Worm (Caenorhabditis elegans) whole organism, L2 larva: ENCODE data around the gene F10A3.17.

Source experiments
- C34F6.9 ChIP-seq: fragments of 150-350 bp; optimal IDR thresholded peaks from 2 replicates; lab custom pipeline; 2014; ENCODE audit warnings: missing biosample characterization, missing genetic modification characterization
- R02D3.7 ChIP-seq: fragments of 150-350 bp; optimal IDR thresholded peaks from 2 replicates; lab custom pipeline; 2014; ENCODE audit warnings: missing biosample characterization, missing genetic modification characterization
- Y55F3AM.14 ChIP-seq: fragments of 200-800 bp; sonication (Bioruptor generic); optimal IDR thresholded peaks from 2 replicates; lab custom pipeline; 2018; ENCODE audit warnings: mild to moderate bottlenecking, missing genetic modification characterization, missing compliant biosample characterization
- ZK546.5 ChIP-seq: sonication (generic microtip); optimal IDR thresholded peaks from 2 replicates; lab custom pipeline; 2017; ENCODE audit warnings: missing biosample characterization, missing genetic modification characterization
- blmp-1 ChIP-seq: sonication (generic microtip); optimal IDR thresholded peaks from 2 replicates; lab custom pipeline; 2017; ENCODE audit warnings: missing genetic modification characterization, mild to moderate bottlenecking, missing compliant biosample characterization, antibody characterized with exemption, moderate library complexity; ENCODE audit not compliant: insufficient read depth
- ceh-16 ChIP-seq: fragments of 150-350 bp; optimal IDR thresholded peaks from 2 replicates; lab custom pipeline; 2014; ENCODE audit warnings: missing biosample characterization, missing genetic modification characterization
- crh-2 ChIP-seq: sonication (generic microtip); optimal IDR thresholded peaks from 2 replicates; lab custom pipeline; 2017; ENCODE audit warnings: missing biosample characterization, missing genetic modification characterization
- dmd-4 ChIP-seq: sonication (generic microtip); optimal IDR thresholded peaks from 2 replicates; lab custom pipeline; 2017; ENCODE audit warnings: missing biosample characterization, missing genetic modification characterization
- egl-27 ChIP-seq: sonication (generic microtip); optimal IDR thresholded peaks from 3 replicates; lab custom pipeline; 2017; ENCODE audit warnings: missing biosample characterization, missing genetic modification reagents, missing genetic modification characterization
- elt-1 ChIP-seq: fragments of 150-350 bp; optimal IDR thresholded peaks from 2 replicates; lab custom pipeline; 2014; ENCODE audit warnings: missing biosample characterization, missing genetic modification characterization
- elt-3 ChIP-seq: sonication (generic microtip); optimal IDR thresholded peaks from 2 replicates; lab custom pipeline; 2017; ENCODE audit warnings: missing biosample characterization, missing genetic modification characterization
- fos-1 ChIP-seq: fragments of 150-350 bp; optimal IDR thresholded peaks from 2 replicates; lab custom pipeline; 2014; ENCODE audit warnings: missing biosample characterization, missing genetic modification characterization
- gmeb-1 ChIP-seq: fragments of 150-350 bp; optimal IDR thresholded peaks from 2 replicates; lab custom pipeline; 2014; ENCODE audit warnings: missing biosample characterization, missing genetic modification characterization
- lin-11 ChIP-seq: fragments of 150-350 bp; sonication (generic microtip); optimal IDR thresholded peaks from 2 replicates; lab custom pipeline; 2014; ENCODE audit warnings: missing biosample characterization, missing genetic modification characterization, inconsistent platforms, mixed read lengths
- lin-39 ChIP-seq: fragments of 150-350 bp; optimal IDR thresholded peaks from 2 replicates; lab custom pipeline; 2014; ENCODE audit warnings: missing biosample characterization, missing genetic modification reagents, missing genetic modification characterization
- mab-5 ChIP-seq: fragments of 150-350 bp; optimal IDR thresholded peaks from 2 replicates; lab custom pipeline; 2014; ENCODE audit warnings: missing biosample characterization, missing genetic modification characterization
- mbf-1 ChIP-seq: sonication (generic microtip); optimal IDR thresholded peaks from 2 replicates; lab custom pipeline; 2017; ENCODE audit warnings: missing biosample characterization, missing genetic modification characterization
- nhr-10 ChIP-seq: sonication (generic microtip); optimal IDR thresholded peaks from 2 replicates; lab custom pipeline; 2017; ENCODE audit warnings: missing biosample characterization, missing genetic modification characterization
- nhr-11 ChIP-seq: fragments of 150-350 bp; optimal IDR thresholded peaks from 2 replicates; lab custom pipeline; 2014; ENCODE audit warnings: missing biosample characterization, missing genetic modification characterization
- nhr-12 ChIP-seq: fragments of 150-350 bp; optimal IDR thresholded peaks from 2 replicates; lab custom pipeline; 2014; ENCODE audit warnings: missing biosample characterization, missing genetic modification characterization
- nhr-129 ChIP-seq: fragments of 150-350 bp; optimal IDR thresholded peaks from 2 replicates; lab custom pipeline; 2014; ENCODE audit warnings: missing biosample characterization, missing genetic modification characterization
- nhr-21 ChIP-seq: fragments of 150-350 bp; optimal IDR thresholded peaks from 2 replicates; lab custom pipeline; 2014; ENCODE audit warnings: missing biosample characterization, missing genetic modification characterization
- nhr-237 ChIP-seq: fragments of 150-350 bp; optimal IDR thresholded peaks from 2 replicates; lab custom pipeline; 2014; ENCODE audit warnings: missing biosample characterization, missing genetic modification characterization
- nhr-25 ChIP-seq: fragments of 150-350 bp; sonication (generic microtip); optimal IDR thresholded peaks from 3 replicates; lab custom pipeline; 2014; ENCODE audit warnings: missing biosample characterization, missing genetic modification characterization
- nhr-6 ChIP-seq: fragments of 150-350 bp; optimal IDR thresholded peaks from 2 replicates; lab custom pipeline; 2014; ENCODE audit warnings: missing biosample characterization, missing genetic modification characterization
- sma-3 ChIP-seq: sonication (generic microtip); optimal IDR thresholded peaks from 2 replicates; lab custom pipeline; 2016; ENCODE audit warnings: missing genetic modification reagents, missing genetic modification characterization, missing compliant biosample characterization
- sma-9 ChIP-seq, 2 experiments: fragments of 150-350 bp in 1 of 2; sonication (generic microtip) in 1 of 2; optimal IDR thresholded peaks; 2 replicates each; lab custom pipeline; 2014 to 2016; ENCODE audit warnings: missing genetic modification characterization in 2 of 2, mild to moderate bottlenecking in 1 of 2, missing biosample characterization in 1 of 2, missing compliant biosample characterization in 1 of 2, missing genetic modification reagents in 1 of 2, moderate library complexity in 1 of 2
- snpc-4 ChIP-seq: fragments of 150-350 bp; optimal IDR thresholded peaks from 2 replicates; lab custom pipeline; 2014; ENCODE audit warnings: missing biosample characterization, missing genetic modification characterization
- unc-39 ChIP-seq: fragments of 150-350 bp; optimal IDR thresholded peaks from 2 replicates; lab custom pipeline; 2014; ENCODE audit warnings: missing biosample characterization, missing genetic modification characterization
- unc-55 ChIP-seq: fragments of 150-350 bp; sonication (generic microtip); optimal IDR thresholded peaks from 3 replicates; lab custom pipeline; 2014; ENCODE audit warnings: missing biosample characterization, missing genetic modification reagents, missing genetic modification characterization
- unc-62 ChIP-seq: fragments of 150-350 bp; optimal IDR thresholded peaks from 2 replicates; lab custom pipeline; 2014; ENCODE audit warnings: missing biosample characterization, missing genetic modification reagents, missing genetic modification characterization
- zag-1 ChIP-seq: fragments of 150-350 bp; optimal IDR thresholded peaks from 2 replicates; lab custom pipeline; 2014; ENCODE audit warnings: missing biosample characterization, missing genetic modification characterization
- ztf-11 ChIP-seq: sonication (generic microtip); optimal IDR thresholded peaks from 2 replicates; lab custom pipeline; 2017; ENCODE audit warnings: missing biosample characterization, missing genetic modification characterization

The F10A3.17 gene

ce11 chrV:16141071-16141470, 18.4 kb downstream of the F10A3.17 start, which contains the start of gene clc-32:
TSS of gene clc-32 (minus strand) at chrV:16141171.
- no peak for TF ChIP-seq nhr-129 (tag; lab: Kevin White, UChicago)
- no peak for TF ChIP-seq nhr-237 (tag; lab: Kevin White, UChicago)
- no peak for TF ChIP-seq fos-1 (tag; lab: Kevin White, UChicago)
- no peak for TF ChIP-seq blmp-1 (tag; lab: Kevin White, UChicago)
- no peak for TF ChIP-seq lin-39 (tag; lab: Kevin White, UChicago)
- no peak for TF ChIP-seq unc-62 (GFP tag; lab: Kevin White, UChicago)
- no peak for TF ChIP-seq snpc-4 (tag; lab: Kevin White, UChicago)
- no peak for TF ChIP-seq sma-9 (GFP tag; optimal IDR thresholded peaks at IDR 0.05; lab: Kevin White, UChicago)
- no peak for TF ChIP-seq sma-9 (tag; optimal IDR thresholded peaks at IDR 0.05; lab: Kevin White, UChicago)
- TF ChIP-seq elt-1: no peak
- TF ChIP-seq nhr-6 (tag; lab: Kevin White, UChicago): no peak
- no peak for TF ChIP-seq nhr-25
- TF ChIP-seq gmeb-1 (tag; lab: Kevin White, UChicago): no peak
- no peak for TF ChIP-seq elt-3 (tag; lab: Kevin White, UChicago)
- TF ChIP-seq R02D3.7: no peak

ce11 chrV:16139529-16139928, 20.0 kb downstream of the F10A3.17 start, which contains the start of gene clc-11:
TSS of gene clc-11 (minus strand) at chrV:16139629.
- no peak for TF ChIP-seq R02D3.7
- TF ChIP-seq fos-1 (tag; lab: Kevin White, UChicago): peak; percentile 31

- no peak for TF ChIP-seq unc-62 (GFP tag; lab: Kevin White, UChicago)
- no peak for TF ChIP-seq nhr-21 (tag; lab: Kevin White, UChicago)
- TF ChIP-seq nhr-11 (tag; lab: Kevin White, UChicago): no peak
- no peak for TF ChIP-seq zag-1 (tag; lab: Kevin White, UChicago)
- no peak for TF ChIP-seq lin-39 (tag; lab: Kevin White, UChicago)
- TF ChIP-seq R02D3.7: no peak
- no peak for TF ChIP-seq nhr-129 (tag; lab: Kevin White, UChicago)
- no peak for TF ChIP-seq sma-3 (GFP tag; lab: Kevin White, UChicago)
- no peak for TF ChIP-seq ZK546.5 (tag; lab: Kevin White, UChicago)
- no peak for TF ChIP-seq mab-5
- no peak for TF ChIP-seq ztf-11 (tag; lab: Kevin White, UChicago)
- TF ChIP-seq blmp-1 (tag; lab: Kevin White, UChicago): no peak
- TF ChIP-seq unc-39: no peak
- no peak for TF ChIP-seq dmd-4
- TF ChIP-seq C34F6.9: no peak
These were observed 22.5 kb downstream of the F10A3.17 start, which contains the start of gene F44G3.7 for ce11 chrV:16137043-16137442. TSS of gene F44G3.7 (minus strand) at chrV:16137143.

- TF ChIP-seq blmp-1 (tag; lab: Kevin White, UChicago) (no peak), unc-55 (no peak), snpc-4 (tag; lab: Kevin White, UChicago) (no peak), lin-39 (tag; lab: Kevin White, UChicago) (no peak), gmeb-1 (tag; lab: Kevin White, UChicago) (no peak), mbf-1 (tag; lab: Kevin White, UChicago) (no peak), ceh-16 (tag; lab: Kevin White, UChicago) (no peak), mab-5 (no peak), nhr-10 (tag; lab: Kevin White, UChicago) (no peak), egl-27 (tag; lab: Kevin White, UChicago) (no peak), Y55F3AM.14 (GFP tag; lab: Kevin White, UChicago) (no peak)
These were observed 26.8 kb downstream of the F10A3.17 start, which contains the start of gene fbxa-144 for ce11 chrV:16132705-16133104. TSS of gene fbxa-144 (minus strand) at chrV:16132805.

- TF ChIP-seq unc-62 (GFP tag; lab: Kevin White, UChicago): no peak
- TF ChIP-seq nhr-129 (tag; lab: Kevin White, UChicago): peak; percentile 38
- TF ChIP-seq dmd-4: no peak
- TF ChIP-seq, all 48 proteins: peak for 1
These were observed 27.3 kb downstream of the F10A3.17 start for ce11 chrV:16132215-16132614.

ce11 chrV:16131249-16131648, 28.2 kb downstream of the F10A3.17 start, which contains the start of gene fbxa-142:
TSS of gene fbxa-142 (minus strand) at chrV:16131349.
- TF ChIP-seq unc-39 (no peak), mbf-1 (tag; lab: Kevin White, UChicago) (no peak), nhr-12 (tag; lab: Kevin White, UChicago) (no peak), unc-55 (no peak), sma-3 (GFP tag; lab: Kevin White, UChicago) (no peak), lin-11 (tag; lab: Kevin White, UChicago) (no peak), crh-2 (no peak), mab-5 (no peak)
